Worm (Caenorhabditis elegans) whole organism, L3 larva: ENCODE results near the gene fbxb-2.

Source experiments
- ceh-82 ChIP-seq: fragments of 150-350 bp; optimal IDR thresholded peaks from 2 replicates; lab custom pipeline; 2014; ENCODE audit warnings: missing biosample characterization, missing genetic modification characterization
- lin-39 ChIP-seq: fragments of 150-350 bp; optimal IDR thresholded peaks from 2 replicates; lab custom pipeline; 2018; ENCODE audit warnings: missing biosample characterization, missing genetic modification reagents, missing genetic modification characterization
- nhr-12 ChIP-seq: fragments of 150-350 bp; optimal IDR thresholded peaks from 2 replicates; lab custom pipeline; 2014; ENCODE audit warnings: missing biosample characterization, missing genetic modification characterization
- tbx-2 ChIP-seq: sonication (generic microtip); optimal IDR thresholded peaks from 2 replicates; lab custom pipeline; 2016; ENCODE audit warnings: mild to moderate bottlenecking, missing genetic modification characterization, missing compliant biosample characterization
- zag-1 ChIP-seq: fragments of 150-350 bp; optimal IDR thresholded peaks from 2 replicates; lab custom pipeline; 2014; ENCODE audit warnings: missing biosample characterization, missing genetic modification characterization

- TF ChIP-seq ceh-82 (tag; lab: Kevin White, UChicago) (no peak), lin-39 (no peak), zag-1 (tag; lab: Kevin White, UChicago) (no peak), nhr-12 (tag; lab: Kevin White, UChicago) (no peak), tbx-2 (tag; lab: Kevin White, UChicago) (no peak)
These were observed 22.3 kb upstream of the fbxb-2 start for ce11 chrV:19259403-19259802.
